Worm (Caenorhabditis elegans): ENCODE data around the gene C06G3.8.

C06G3.8 gene

DNA sequence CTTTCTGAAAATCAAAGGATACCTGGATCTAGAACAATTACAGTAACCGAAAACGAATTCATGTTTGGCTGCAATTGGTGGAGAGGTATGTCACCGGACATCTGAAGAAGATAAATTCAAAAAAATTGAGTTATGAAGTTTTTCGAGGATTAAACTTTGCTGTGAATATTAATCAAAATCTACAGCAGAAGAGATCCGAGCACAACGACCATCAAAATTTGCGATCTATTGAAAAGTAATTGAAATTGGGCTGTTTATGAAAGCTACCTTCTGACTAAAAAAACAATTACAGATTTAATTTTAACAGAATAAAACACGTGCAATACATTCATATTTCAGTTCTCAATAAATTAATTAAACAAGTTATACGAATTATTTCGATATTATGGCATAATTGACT, at the start of gene C06G3.8:
C06G3.8 (minus strand) TSS at position 101 of the 400 bp plus-strand sequence.
- TF ChIP-seq dao-5 (tag; optimal IDR thresholded peaks at IDR 0.05) (no peak), him-1 (tag; optimal IDR thresholded peaks at IDR 0.05) (no peak), W03F9.2 (tag; optimal IDR thresholded peaks at IDR 0.05) (no peak)

- TF ChIP-seq him-1 (tag; optimal IDR thresholded peaks at IDR 0.05) (no peak), dao-5 (tag; optimal IDR thresholded peaks at IDR 0.05) (no peak), W03F9.2 (tag; optimal IDR thresholded peaks at IDR 0.05) (no peak)
Measured at ce11 chrIV:7081214-7081613, 48.9 kb upstream of the C06G3.8 start, which contains the start of gene Y43B11AR.1. Y43B11AR.1 (plus strand) TSS chrIV:7081514.

ce11 chrIV:7075063-7075462, 42.7 kb upstream of the C06G3.8 start, which contains the start of gene srg-50:
srg-50 (minus strand) TSS chrIV:7075163.
- TF ChIP-seq dao-5 (tag; optimal IDR thresholded peaks at IDR 0.05), result no peak
- TF ChIP-seq him-1 (tag; optimal IDR thresholded peaks at IDR 0.05), result no peak
- TF ChIP-seq W03F9.2 (tag; optimal IDR thresholded peaks at IDR 0.05), result no peak

- TF ChIP-seq W03F9.2 (tag; optimal IDR thresholded peaks at IDR 0.05), result no peak
- TF ChIP-seq him-1 (tag; optimal IDR thresholded peaks at IDR 0.05), result no peak
- no peak for TF ChIP-seq dao-5 (tag; optimal IDR thresholded peaks at IDR 0.05)
Measured at ce11 chrIV:7072110-7072509, 39.8 kb upstream of the C06G3.8 start, which contains the start of gene srg-48. srg-48 (plus strand) TSS chrIV:7072410.

ce11 chrIV:7067446-7067845, 35.1 kb upstream of the C06G3.8 start:
- TF ChIP-seq W03F9.2 (tag; optimal IDR thresholded peaks at IDR 0.05) (no peak), dao-5 (tag; optimal IDR thresholded peaks at IDR 0.05) (no peak), him-1 (tag; optimal IDR thresholded peaks at IDR 0.05) (no peak)

DNA sequence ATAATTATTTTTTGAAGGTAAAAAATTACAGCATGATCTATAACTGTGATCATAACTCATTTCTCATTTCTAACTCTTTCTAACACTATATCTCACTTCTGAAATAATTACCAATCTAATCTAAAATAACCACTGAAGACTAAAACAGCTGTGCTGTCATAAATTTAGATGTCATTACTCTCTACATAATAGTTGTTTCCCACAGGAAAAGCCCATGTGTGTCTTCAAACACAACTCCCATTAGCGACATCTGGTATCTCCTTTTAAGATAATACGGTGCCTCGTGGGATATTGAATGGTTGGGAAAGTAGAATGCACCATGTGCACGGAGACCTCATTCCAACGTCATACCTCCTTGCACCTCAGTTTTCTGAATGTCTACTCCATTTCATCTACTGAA, 32.7 kb upstream of the C06G3.8 start, which contains the start of gene Y43B11AL.1:
Y43B11AL.1 (plus strand) TSS at position 301 of the 400 bp plus-strand sequence.
- TF ChIP-seq dao-5 (tag; optimal IDR thresholded peaks at IDR 0.05), result no peak
- no peak for TF ChIP-seq him-1 (tag; optimal IDR thresholded peaks at IDR 0.05)
- no peak for TF ChIP-seq W03F9.2 (tag; optimal IDR thresholded peaks at IDR 0.05)

- TF ChIP-seq W03F9.2 (tag; optimal IDR thresholded peaks at IDR 0.05), result no peak
Measured at ce11 chrIV:7062697-7063096, 30.3 kb upstream of the C06G3.8 start.

- TF ChIP-seq W03F9.2 (tag; optimal IDR thresholded peaks at IDR 0.05) (no peak), him-1 (tag; optimal IDR thresholded peaks at IDR 0.05) (no peak), dao-5 (tag; optimal IDR thresholded peaks at IDR 0.05) (no peak)
Measured at ce11 chrIV:7057677-7058076, 25.3 kb upstream of the C06G3.8 start, which contains the start of gene srx-50. srx-50 (plus strand) TSS chrIV:7057977.

DNA sequence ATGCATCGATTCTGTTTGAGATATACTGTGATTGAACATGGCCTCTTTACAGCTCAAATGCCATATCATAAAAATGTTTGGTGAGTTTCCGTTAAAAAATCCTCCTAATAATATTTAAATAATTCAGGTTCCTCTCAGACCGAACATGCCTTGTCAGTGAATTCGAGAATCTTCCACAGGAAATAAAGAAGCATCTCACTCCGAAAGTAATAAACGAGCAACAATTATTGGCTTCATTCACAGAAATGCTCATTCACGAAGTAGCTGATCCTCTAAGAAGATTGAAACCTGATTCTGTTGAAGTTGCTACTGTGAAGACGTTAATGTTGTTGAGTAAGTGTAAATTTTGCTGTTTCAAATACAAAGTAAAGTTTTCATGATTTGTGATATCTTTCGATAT, 19.8 kb upstream of the C06G3.8 start:
- TF ChIP-seq dao-5 (tag; optimal IDR thresholded peaks at IDR 0.05) (no peak), him-1 (tag; optimal IDR thresholded peaks at IDR 0.05) (no peak), W03F9.2 (tag; optimal IDR thresholded peaks at IDR 0.05) (no peak)

DNA sequence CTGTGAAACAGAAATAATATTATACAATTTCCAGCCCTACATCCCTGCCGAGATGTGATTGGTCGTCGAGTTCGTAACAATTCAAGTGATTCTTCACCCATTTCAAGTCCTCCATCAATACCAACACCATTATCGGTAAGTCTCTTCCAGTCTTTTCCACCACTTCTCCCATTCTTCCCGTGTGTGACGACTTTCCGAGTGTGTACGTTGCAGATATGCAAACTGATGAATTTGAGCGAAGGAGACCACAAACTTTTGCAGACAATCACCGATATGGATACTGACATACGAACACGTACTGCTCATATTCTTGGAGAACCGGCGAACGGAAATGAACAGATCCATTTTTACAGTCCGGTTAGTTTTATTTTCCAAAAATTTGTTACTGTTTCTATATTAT, 19.2 kb upstream of the C06G3.8 start:
- TF ChIP-seq dao-5 (tag; optimal IDR thresholded peaks at IDR 0.05) (no peak), W03F9.2 (tag; optimal IDR thresholded peaks at IDR 0.05) (no peak), him-1 (tag; optimal IDR thresholded peaks at IDR 0.05) (no peak)

- no peak for TF ChIP-seq dao-5 (tag; optimal IDR thresholded peaks at IDR 0.05)
- TF ChIP-seq W03F9.2 (tag; optimal IDR thresholded peaks at IDR 0.05), result no peak
- TF ChIP-seq him-1 (tag; optimal IDR thresholded peaks at IDR 0.05), result no peak
Measured at ce11 chrIV:7049672-7050206, 17.4 kb upstream of the C06G3.8 start, which contains the start of gene nhr-105. nhr-105 (plus strand) TSS chrIV:7050156.

ce11 chrIV:7048637-7049245, 16.4 kb upstream of the C06G3.8 start:
- TF ChIP-seq W03F9.2 (tag; optimal IDR thresholded peaks at IDR 0.05) (no peak), dao-5 (tag; optimal IDR thresholded peaks at IDR 0.05) (no peak), him-1 (tag; optimal IDR thresholded peaks at IDR 0.05) (no peak)

- TF ChIP-seq W03F9.2 (tag; optimal IDR thresholded peaks at IDR 0.05) (no peak), him-1 (tag; optimal IDR thresholded peaks at IDR 0.05) (no peak), dao-5 (tag; optimal IDR thresholded peaks at IDR 0.05) (no peak)
Measured at ce11 chrIV:7047762-7048178, 15.4 kb upstream of the C06G3.8 start.

DNA sequence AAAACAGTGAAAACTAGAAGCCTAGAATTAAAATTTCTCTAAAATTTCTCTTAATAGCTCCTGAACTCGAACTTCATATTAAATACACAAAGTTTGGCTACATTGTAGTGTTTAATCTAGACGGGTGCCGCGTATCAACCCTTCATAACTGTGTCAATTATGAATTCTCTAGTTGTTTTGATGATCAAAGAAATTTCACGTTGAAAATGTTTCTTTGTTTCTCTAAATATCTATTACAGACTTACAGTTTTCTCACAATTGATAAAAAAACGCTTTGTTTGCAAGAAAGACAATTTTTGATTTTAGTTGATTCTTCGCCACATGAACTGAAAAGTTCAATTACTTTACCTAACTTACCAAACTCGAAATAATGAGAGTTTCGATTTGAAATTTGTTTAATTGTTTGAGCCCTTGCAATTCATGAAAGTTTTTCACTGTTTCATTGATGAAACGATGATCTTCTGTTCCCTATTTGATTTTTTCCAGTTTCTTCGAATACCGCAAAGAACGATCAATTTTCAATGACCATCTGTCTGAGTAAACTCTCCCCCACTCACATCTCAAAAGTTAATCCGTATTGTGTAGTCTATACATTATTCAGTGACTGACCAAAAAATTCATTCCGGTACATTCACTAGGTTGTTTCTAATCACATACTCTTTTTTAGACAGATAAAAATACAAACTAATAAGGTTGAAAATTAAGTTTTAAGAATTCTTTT, 14.4 kb upstream of the C06G3.8 start:
- TF ChIP-seq dao-5 (tag; optimal IDR thresholded peaks at IDR 0.05) (no peak), W03F9.2 (tag; optimal IDR thresholded peaks at IDR 0.05) (no peak), him-1 (tag; optimal IDR thresholded peaks at IDR 0.05) (no peak)
